Worm (Caenorhabditis elegans): ENCODE data around the gene C27A7.5.
A peak's percentile ranks its signal among the peaks of the same experiment; 100 is the strongest.

Gene C27A7.5

DNA sequence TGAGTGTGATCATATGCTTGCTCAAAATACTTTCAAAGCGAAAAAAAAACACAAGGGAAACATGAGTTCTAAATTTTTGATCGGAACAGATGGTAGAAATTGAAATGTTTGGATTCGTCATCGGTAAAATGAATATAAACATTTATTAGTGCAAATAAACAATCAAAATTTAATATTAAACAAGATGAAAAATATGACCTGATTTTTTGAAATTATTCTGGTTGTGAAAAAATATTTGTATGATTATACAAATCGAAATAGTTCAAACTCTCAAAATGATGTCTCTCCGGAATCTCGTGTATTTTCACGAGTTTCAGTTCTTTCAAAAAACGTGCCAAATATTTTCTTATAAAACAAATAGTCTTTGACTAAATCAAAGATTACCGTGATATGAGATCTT is 41.7 kb downstream of the C27A7.5 start, which contains the start of gene C13C4.7:
C13C4.7 (minus strand) TSS at position 101 of the 400 bp plus-strand sequence.
- no peak for TF ChIP-seq sma-9 (GFP tag; optimal IDR thresholded peaks at IDR 0.05)
- no peak for TF ChIP-seq sma-9 (tag; optimal IDR thresholded peaks at IDR 0.05)
- no peak for TF ChIP-seq nhr-21 (tag; optimal IDR thresholded peaks at IDR 0.05)
- TF ChIP-seq Y55F3AM.14 (GFP tag; optimal IDR thresholded peaks at IDR 0.05) = no peak
- TF ChIP-seq elt-3 (tag; optimal IDR thresholded peaks at IDR 0.05) = no peak
- no peak for TF ChIP-seq snpc-4 (tag; optimal IDR thresholded peaks at IDR 0.05)
- no peak for TF ChIP-seq skn-1 (tag; optimal IDR thresholded peaks at IDR 0.05)
- TF ChIP-seq peb-1 (tag; optimal IDR thresholded peaks at IDR 0.05) = no peak
- no peak for TF ChIP-seq nhr-237 (tag; optimal IDR thresholded peaks at IDR 0.05)
- no peak for TF ChIP-seq sem-4 (tag; optimal IDR thresholded peaks at IDR 0.05)
- no peak for TF ChIP-seq dmd-4 (tag; optimal IDR thresholded peaks at IDR 0.05)
- no peak for TF ChIP-seq lsy-2 (tag; optimal IDR thresholded peaks at IDR 0.05)
- TF ChIP-seq mdl-1 (tag; optimal IDR thresholded peaks at IDR 0.05) = no peak
- no peak for TF ChIP-seq mab-5 (tag; optimal IDR thresholded peaks at IDR 0.05)
- no peak for TF ChIP-seq alr-1 (tag; optimal IDR thresholded peaks at IDR 0.05)
- TF ChIP-seq nhr-25 (tag; optimal IDR thresholded peaks at IDR 0.05) = no peak
- TF ChIP-seq ztf-1 (GFP tag; conservative IDR thresholded peaks at IDR 0.05) = no peak
- no peak for TF ChIP-seq unc-39 (tag; optimal IDR thresholded peaks at IDR 0.05)

DNA sequence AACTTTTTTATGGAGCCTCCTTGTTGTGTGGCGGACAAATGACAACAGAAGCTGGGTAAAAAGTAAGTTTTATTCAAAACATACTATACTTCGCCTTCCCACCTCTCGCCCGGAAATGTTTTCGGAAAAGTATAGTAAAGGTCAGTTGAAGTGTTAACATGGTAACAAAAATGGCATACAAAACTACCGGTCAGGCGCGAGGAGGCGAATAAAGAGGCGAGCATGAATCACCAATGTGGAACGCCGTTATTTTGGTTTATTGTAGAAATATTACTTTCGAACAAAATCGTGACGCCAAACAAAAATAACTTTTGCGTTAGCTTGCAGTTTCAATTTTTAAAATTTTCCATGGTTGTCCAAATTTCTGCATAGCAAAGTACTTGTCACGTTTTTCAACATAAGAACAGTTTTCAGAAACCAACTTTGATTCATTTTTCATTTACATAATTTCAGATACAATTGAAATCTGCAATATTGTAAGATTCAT is 44.5 kb downstream of the C27A7.5 start, which contains the start of gene C13C4.8:
C13C4.8 (plus strand) TSS at position 437 of the 487 bp plus-strand sequence.
- TF ChIP-seq nhr-12 (tag; optimal IDR thresholded peaks at IDR 0.05) = no peak
- no peak for TF ChIP-seq ztf-4 (tag; optimal IDR thresholded peaks at IDR 0.05)
- no peak for TF ChIP-seq C34F6.9 (tag; optimal IDR thresholded peaks at IDR 0.05)
- TF ChIP-seq snpc-4 (tag; optimal IDR thresholded peaks at IDR 0.05) = no peak
- TF ChIP-seq blmp-1 (tag; optimal IDR thresholded peaks at IDR 0.05; ENCODE audit: insufficient read depth) = no peak
- no peak for TF ChIP-seq sma-3 (GFP tag; optimal IDR thresholded peaks at IDR 0.05)
- no peak for TF ChIP-seq crh-2 (tag; optimal IDR thresholded peaks at IDR 0.05)
- TF ChIP-seq nhr-6 (tag; optimal IDR thresholded peaks at IDR 0.05) = no peak
- no peak for TF ChIP-seq lin-11 (tag; optimal IDR thresholded peaks at IDR 0.05)
- TF ChIP-seq mdl-1 (tag; optimal IDR thresholded peaks at IDR 0.05) = no peak
- no peak for TF ChIP-seq mab-5 (tag; optimal IDR thresholded peaks at IDR 0.05)
- no peak for TF ChIP-seq unc-55 (GFP tag; optimal IDR thresholded peaks at IDR 0.05)
- no peak for TF ChIP-seq nhr-21 (tag; optimal IDR thresholded peaks at IDR 0.05)
- TF ChIP-seq ZK546.5 (tag; optimal IDR thresholded peaks at IDR 0.05) = no peak
- no peak for TF ChIP-seq egl-27 (tag; optimal IDR thresholded peaks at IDR 0.05)
- TF ChIP-seq ceh-82 (tag; optimal IDR thresholded peaks at IDR 0.05) = no peak
- no peak for TF ChIP-seq nhr-77 (tag; optimal IDR thresholded peaks at IDR 0.05)

DNA sequence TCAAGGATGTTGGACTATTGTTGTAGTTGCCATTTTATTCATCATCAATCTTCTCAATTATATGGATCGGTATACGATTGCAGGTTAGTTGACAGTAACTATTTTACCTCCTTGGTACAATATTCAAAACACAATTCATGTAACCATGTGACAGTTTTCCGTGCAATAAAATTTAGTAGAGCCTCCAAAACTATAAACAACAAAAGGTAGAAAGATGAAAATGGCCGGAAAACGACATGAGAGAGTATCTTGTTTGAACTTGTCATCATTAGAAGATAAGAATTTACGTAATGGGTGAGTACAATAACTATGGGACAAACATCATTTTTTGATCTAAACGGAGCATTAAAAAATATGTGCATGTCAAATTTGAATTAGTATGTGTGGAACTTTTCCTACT is 47.0 kb downstream of the C27A7.5 start:
- TF ChIP-seq peb-1 (tag; optimal IDR thresholded peaks at IDR 0.05) (no peak), sma-9 (GFP tag; optimal IDR thresholded peaks at IDR 0.05) (peak; percentile 20), sma-9 (tag; optimal IDR thresholded peaks at IDR 0.05) (no peak)

DNA sequence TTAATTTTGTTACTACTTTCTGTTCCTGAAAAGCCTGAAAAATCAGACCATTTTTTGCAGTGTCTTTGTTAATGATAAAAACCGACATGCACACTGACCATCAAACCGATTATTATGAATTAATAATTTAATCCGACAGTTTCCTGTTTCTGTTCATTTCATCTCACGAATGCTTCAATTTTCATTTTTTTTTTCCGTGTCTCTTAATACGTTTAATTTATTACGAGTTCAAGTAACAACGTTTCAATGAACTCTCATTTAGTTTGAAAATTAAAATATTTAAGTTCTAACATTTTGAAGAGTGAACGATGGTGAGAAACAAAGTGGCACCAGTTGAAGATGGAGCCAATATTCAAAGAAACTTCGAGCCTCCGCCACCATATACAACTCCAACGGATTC is 47.4 kb downstream of the C27A7.5 start, which contains the start of gene spin-1:
spin-1 (plus strand) TSS at position 301 of the 400 bp plus-strand sequence.
- TF ChIP-seq unc-55 (GFP tag; optimal IDR thresholded peaks at IDR 0.05) (no peak), nhr-21 (tag; optimal IDR thresholded peaks at IDR 0.05) (no peak), ama-1 (optimal IDR thresholded peaks at IDR 0.05) (no peak), skn-1 (tag; optimal IDR thresholded peaks at IDR 0.05) (no peak), ztf-1 (GFP tag; conservative IDR thresholded peaks at IDR 0.05) (no peak), crh-2 (tag; optimal IDR thresholded peaks at IDR 0.05) (no peak), C34F6.9 (tag; optimal IDR thresholded peaks at IDR 0.05) (no peak), nhr-10 (tag; optimal IDR thresholded peaks at IDR 0.05) (no peak)

DNA sequence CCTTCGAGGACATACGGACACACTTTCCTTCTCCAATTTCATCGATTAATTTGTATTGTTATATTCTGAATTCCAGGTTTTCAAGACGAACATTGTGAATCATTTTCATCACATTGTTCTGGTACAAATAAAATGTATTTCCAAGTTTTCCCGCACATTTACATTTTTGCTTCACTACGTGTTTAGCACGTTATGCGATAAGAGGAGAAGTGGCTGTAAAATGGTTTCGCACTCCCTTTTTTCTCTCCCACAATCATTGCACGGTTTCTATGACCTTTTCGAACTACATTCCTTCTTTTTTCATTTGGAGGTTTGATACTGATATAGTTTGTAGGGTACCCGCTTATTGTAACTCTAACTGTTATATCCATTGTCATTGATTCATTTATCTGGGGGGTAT is 48.4 kb downstream of the C27A7.5 start:
- TF ChIP-seq nhr-25 (tag; optimal IDR thresholded peaks at IDR 0.05) (no peak), dmd-4 (tag; optimal IDR thresholded peaks at IDR 0.05) (no peak), nhr-23 (tag; optimal IDR thresholded peaks at IDR 0.05) (no peak), fos-1 (tag; optimal IDR thresholded peaks at IDR 0.05) (peak; percentile 64), Y55F3AM.14 (GFP tag; optimal IDR thresholded peaks at IDR 0.05) (no peak), ceh-16 (tag; optimal IDR thresholded peaks at IDR 0.05) (no peak), nhr-21 (tag; optimal IDR thresholded peaks at IDR 0.05) (no peak)

Data from whole organism, L2 larva.